Worm (Caenorhabditis elegans): Measurements from ENCODE around the gene mut-15.

The mut-15 gene

DNA sequence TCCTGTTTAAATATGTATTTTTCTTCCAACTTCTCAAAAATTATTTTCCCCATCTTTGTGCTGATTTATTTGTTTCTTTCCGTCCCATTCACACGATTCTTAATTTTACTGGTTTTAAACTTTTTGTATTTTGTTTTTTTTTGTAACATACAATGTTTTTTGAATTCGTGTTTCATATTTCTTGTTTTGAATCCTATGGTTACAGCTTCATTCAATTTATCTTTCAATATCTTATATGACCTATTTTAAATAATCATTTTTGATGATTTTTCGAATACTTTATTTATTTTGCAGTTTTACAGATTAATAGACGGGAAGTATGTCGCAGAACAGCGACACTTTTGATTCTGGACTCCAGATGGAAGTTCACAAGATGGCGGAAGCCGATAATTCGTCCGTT, 2.5 kb downstream of the mut-15 start, which contains the start of gene hrde-2:
hrde-2 (plus strand) TSS at position 301 of the 400 bp plus-strand sequence.
- TF ChIP-seq ztf-4 (tag; optimal IDR thresholded peaks at IDR 0.05) (no peak), nhr-11 (tag; optimal IDR thresholded peaks at IDR 0.05) (no peak), nhr-67 (tag; optimal IDR thresholded peaks at IDR 0.05) (no peak), mdl-1 (tag; optimal IDR thresholded peaks at IDR 0.05) (no peak), nfya-1 (tag; optimal IDR thresholded peaks at IDR 0.05; ENCODE audit: insufficient read depth) (no peak), lin-15B (tag; optimal IDR thresholded peaks at IDR 0.05) (no peak), egl-5 (tag; optimal IDR thresholded peaks at IDR 0.05) (no peak), tbx-2 (tag; optimal IDR thresholded peaks at IDR 0.05) (no peak), ceh-82 (tag; optimal IDR thresholded peaks at IDR 0.05) (no peak), zag-1 (tag; optimal IDR thresholded peaks at IDR 0.05) (no peak), egl-27 (tag; optimal IDR thresholded peaks at IDR 0.05) (no peak)

DNA sequence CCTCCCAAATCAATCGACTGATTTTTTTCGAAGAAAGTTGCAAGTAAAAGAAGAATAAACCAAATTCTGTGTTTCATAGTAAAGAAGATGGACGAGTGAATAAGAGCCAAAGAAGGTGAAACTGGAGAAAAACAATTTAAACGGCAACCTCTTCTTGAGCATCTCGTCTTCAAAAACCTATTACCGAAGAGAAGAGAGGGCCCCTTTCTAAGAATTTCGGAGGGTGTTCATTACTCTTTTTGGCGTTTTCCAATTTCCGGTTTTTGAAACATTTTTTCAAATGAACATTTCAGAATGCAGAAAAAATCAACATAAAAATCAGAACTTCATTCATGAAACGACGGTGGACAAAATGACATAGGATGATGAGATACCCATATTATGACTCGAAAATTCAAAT, 9.2 kb downstream of the mut-15 start, which contains the start of gene nmr-2:
nmr-2 (minus strand) TSS at position 101 of the 400 bp plus-strand sequence.
- TF ChIP-seq daf-12 (tag; optimal IDR thresholded peaks at IDR 0.05) (no peak), snpc-4 (tag; optimal IDR thresholded peaks at IDR 0.05) (no peak), ZK546.5 (tag; optimal IDR thresholded peaks at IDR 0.05) (no peak), ztf-4 (tag; optimal IDR thresholded peaks at IDR 0.05) (no peak), jun-1 (tag; optimal IDR thresholded peaks at IDR 0.05) (no peak), elt-1 (tag; optimal IDR thresholded peaks at IDR 0.05) (no peak), unc-62 (GFP tag; optimal IDR thresholded peaks at IDR 0.05) (no peak), pqm-1 (tag; optimal IDR thresholded peaks at IDR 0.05) (no peak), mml-1 (tag; optimal IDR thresholded peaks at IDR 0.05) (no peak), unc-39 (tag; optimal IDR thresholded peaks at IDR 0.05) (no peak), R02D3.7 (tag; optimal IDR thresholded peaks at IDR 0.05) (no peak), elt-2 (tag; optimal IDR thresholded peaks at IDR 0.05) (no peak), nhr-43 (tag; optimal IDR thresholded peaks at IDR 0.05; ENCODE audit: poor library complexity, severe bottlenecking) (no peak)

- TF ChIP-seq skn-1 (tag; optimal IDR thresholded peaks at IDR 0.05) (no peak), ama-1 (optimal IDR thresholded peaks at IDR 0.05) (peak; percentile 22), elt-1 (tag; optimal IDR thresholded peaks at IDR 0.05) (peak; percentile 49), elt-2 (tag; optimal IDR thresholded peaks at IDR 0.05) (peak; percentile 30), nfya-1 (tag; optimal IDR thresholded peaks at IDR 0.05; ENCODE audit: insufficient read depth) (peak; percentile 10)
These were observed 10.4 kb downstream of the mut-15 start for ce11 chrV:15012542-15013301.

- TF ChIP-seq nhr-237 (tag; optimal IDR thresholded peaks at IDR 0.05) (no peak), ztf-11 (tag; optimal IDR thresholded peaks at IDR 0.05) (no peak), lin-39 (tag; optimal IDR thresholded peaks at IDR 0.05) (no peak), lsy-12 (tag; optimal IDR thresholded peaks at IDR 0.05) (no peak), ceh-82 (tag; optimal IDR thresholded peaks at IDR 0.05) (no peak), nhr-23 (tag; optimal IDR thresholded peaks at IDR 0.05) (no peak), aly-2 (tag; optimal IDR thresholded peaks at IDR 0.05) (no peak), nhr-11 (tag; optimal IDR thresholded peaks at IDR 0.05) (no peak), eor-1 (tag; optimal IDR thresholded peaks at IDR 0.05) (no peak), hmg-11 (tag; optimal IDR thresholded peaks at IDR 0.05) (no peak), nhr-67 (tag; optimal IDR thresholded peaks at IDR 0.05) (no peak), snpc-4 (tag; optimal IDR thresholded peaks at IDR 0.05) (no peak), egl-5 (tag; optimal IDR thresholded peaks at IDR 0.05) (no peak), zag-1 (tag; optimal IDR thresholded peaks at IDR 0.05) (no peak)
These were observed 11.0 kb downstream of the mut-15 start for ce11 chrV:15013328-15013727.

- TF ChIP-seq lin-39 (tag; optimal IDR thresholded peaks at IDR 0.05) (no peak), unc-62 (GFP tag; optimal IDR thresholded peaks at IDR 0.05) (no peak), pqm-1 (tag; optimal IDR thresholded peaks at IDR 0.05) (no peak), zag-1 (tag; optimal IDR thresholded peaks at IDR 0.05) (no peak), hmg-11 (tag; optimal IDR thresholded peaks at IDR 0.05) (no peak), nhr-67 (tag; optimal IDR thresholded peaks at IDR 0.05) (no peak), nhr-237 (tag; optimal IDR thresholded peaks at IDR 0.05) (no peak), ama-1 (optimal IDR thresholded peaks at IDR 0.05) (no peak), tbx-2 (tag; optimal IDR thresholded peaks at IDR 0.05) (no peak), elt-3 (tag; optimal IDR thresholded peaks at IDR 0.05) (no peak), nhr-76 (tag; optimal IDR thresholded peaks at IDR 0.05) (no peak), egl-5 (tag; optimal IDR thresholded peaks at IDR 0.05) (no peak), jun-1 (tag; optimal IDR thresholded peaks at IDR 0.05) (no peak), fos-1 (tag; optimal IDR thresholded peaks at IDR 0.05) (no peak), aly-2 (tag; optimal IDR thresholded peaks at IDR 0.05) (no peak), mml-1 (tag; optimal IDR thresholded peaks at IDR 0.05) (no peak)
These were observed 11.8 kb downstream of the mut-15 start, which contains the start of gene obr-2 for ce11 chrV:15014164-15014563. obr-2 (minus strand) TSS chrV:15014264.

Measured in whole organism, L3 larva.